Worm (Caenorhabditis elegans) whole organism, midembryonic: ENCODE results near the gene K03A11.6.

Source experiments
- T22C8.4 ChIP-seq: fragments of 200-800 bp; sonication (Bioruptor generic); IDR thresholded peaks from 2 replicates; pipeline ENCODE4 v1.3.6; 2022; ENCODE audit warnings: missing genetic modification characterization, missing compliant biosample characterization
- klf-2 ChIP-seq: fragments of 200-800 bp; sonication (Bioruptor generic); conservative IDR thresholded peaks from 2 replicates; pipeline ENCODE4 v1.3.6; 2022; ENCODE audit warnings: missing genetic modification reagents, missing genetic modification characterization, missing compliant biosample characterization
- med-1 ChIP-seq: sonication (generic microtip); optimal IDR thresholded peaks from 2 replicates; lab custom pipeline; 2017; ENCODE audit warnings: missing genetic modification characterization, mild to moderate bottlenecking, missing compliant biosample characterization, antibody characterized with exemption, missing genetic modification reagents; ENCODE audit not compliant: insufficient read depth
- ref-1 ChIP-seq: fragments of 200-800 bp; sonication (Bioruptor generic); conservative IDR thresholded peaks from 2 replicates; pipeline ENCODE4 v1.3.6; 2022; ENCODE audit warnings: missing genetic modification reagents, missing genetic modification characterization, missing compliant biosample characterization
- tab-1 ChIP-seq: fragments of 200-800 bp; sonication (Bioruptor generic); IDR thresholded peaks from 2 replicates; pipeline ENCODE4 v1.3.6; 2022; ENCODE audit warnings: missing genetic modification characterization, missing compliant biosample characterization
- ztf-23 ChIP-seq: fragments of 200-800 bp; sonication (Bioruptor generic); IDR thresholded peaks from 2 replicates; pipeline ENCODE4 v1.3.6; 2022; ENCODE audit warnings: missing genetic modification reagents, missing genetic modification characterization, missing compliant biosample characterization

- TF ChIP-seq ref-1 (no peak), klf-2 (no peak), ztf-23 (GFP tag; lab: Robert Waterston, UW) (no peak), tab-1 (GFP tag; lab: Robert Waterston, UW) (no peak), T22C8.4 (GFP tag; lab: Robert Waterston, UW) (no peak), med-1 (no peak)
These were observed 46.8 kb upstream of the K03A11.6 start for ce11 chrX:13008895-13009294.
